Worm (Caenorhabditis elegans): ENCODE measurements around the gene F38E1.6.

DNA sequence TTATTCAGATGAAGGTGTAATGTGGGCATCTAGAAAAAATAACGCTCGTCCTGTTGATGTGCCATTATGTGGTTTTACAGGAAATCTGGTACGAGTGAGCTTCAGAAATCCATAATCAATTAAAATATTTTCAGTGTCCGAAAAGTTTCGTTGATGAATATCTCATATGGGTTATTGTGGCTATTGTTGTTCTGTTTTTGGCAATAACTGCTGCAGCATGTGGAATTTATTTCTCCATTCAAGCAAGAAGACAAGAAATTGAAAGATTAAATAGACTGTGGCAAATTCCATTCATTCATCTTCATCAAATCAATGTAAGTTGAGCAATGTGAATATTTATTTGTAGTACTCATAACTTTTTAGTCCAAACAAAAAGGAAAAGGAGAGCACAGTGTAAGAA is 29.4 kb downstream of the F38E1.6 start:
- no peak for TF ChIP-seq snpc-4 (tag; optimal IDR thresholded peaks at IDR 0.05)
- no peak for TF ChIP-seq ztf-11 (tag; optimal IDR thresholded peaks at IDR 0.05)
- no peak for TF ChIP-seq dpl-1 (GFP tag; optimal IDR thresholded peaks at IDR 0.05)
- TF ChIP-seq irx-1 (tag; optimal IDR thresholded peaks at IDR 0.05), result no peak
- TF ChIP-seq elt-3 (tag; optimal IDR thresholded peaks at IDR 0.05), result no peak
- TF ChIP-seq aha-1 (tag; optimal IDR thresholded peaks at IDR 0.05), result no peak
- TF ChIP-seq unc-98 (GFP tag; IDR thresholded peaks at IDR 0.05), result no peak
- no peak for TF ChIP-seq lsy-2 (tag; optimal IDR thresholded peaks at IDR 0.05)
- TF ChIP-seq fkh-4 (tag; optimal IDR thresholded peaks at IDR 0.05; ENCODE audit: borderline replicate concordance), result no peak
- TF ChIP-seq pax-3 (tag; optimal IDR thresholded peaks at IDR 0.05), result no peak
- no peak for TF ChIP-seq C16A3.4 (tag; optimal IDR thresholded peaks at IDR 0.05)
- TF ChIP-seq nhr-237 (tag; optimal IDR thresholded peaks at IDR 0.05), result no peak
- TF ChIP-seq ama-1 (optimal IDR thresholded peaks at IDR 0.05), result no peak
